Fruit fly (Drosophila melanogaster) whole organism, embryonic: ENCODE measurements around the gene Golgin84.

Experiments
- BtbVII ChIP-seq: fragments of 200-800 bp; sonication (Bioruptor generic); optimal IDR thresholded peaks from 3 replicates; lab custom pipeline; 2017; ENCODE audit warnings: missing biosample characterization, mild to moderate bottlenecking, missing genetic modification characterization
- CG12299 ChIP-seq: fragments of 200-800 bp; sonication (Bioruptor generic); optimal IDR thresholded peaks from 2 replicates; lab custom pipeline; 2018; ENCODE audit warnings: missing biosample characterization, mild to moderate bottlenecking, missing genetic modification characterization
- CG13123 ChIP-seq: fragments of 200-800 bp; sonication (Bioruptor generic); optimal IDR thresholded peaks from 2 replicates; lab custom pipeline; 2016; ENCODE audit warnings: missing biosample characterization, missing genetic modification characterization
- CG14014 ChIP-seq: fragments of 200-800 bp; sonication (Bioruptor generic); IDR thresholded peaks from 2 replicates; pipeline ENCODE4 v1.3.6; 2022; ENCODE audit warnings: missing biosample characterization, missing genetic modification characterization
- CG14860 ChIP-seq: fragments of 200-800 bp; sonication (Bioruptor generic); IDR thresholded peaks from 3 replicates; pipeline ENCODE4 v1.3.6; 2022; ENCODE audit warnings: missing biosample characterization, missing genetic modification characterization; ENCODE audit not compliant: partially characterized antibody
- CG16813 ChIP-seq: fragments of 200-800 bp; sonication (Bioruptor generic); IDR thresholded peaks from 3 replicates; pipeline ENCODE4 v1.3.6; 2022; ENCODE audit warnings: missing biosample characterization, missing genetic modification characterization; ENCODE audit not compliant: partially characterized antibody
- CG17385 ChIP-seq: fragments of 200-800 bp; sonication (Bioruptor generic); optimal IDR thresholded peaks from 3 replicates; lab custom pipeline; 2018; ENCODE audit warnings: missing biosample characterization, mild to moderate bottlenecking, missing genetic modification characterization
- CG18619 ChIP-seq: fragments of 200-800 bp; sonication (Bioruptor generic); optimal IDR thresholded peaks from 3 replicates; lab custom pipeline; 2017; ENCODE audit warnings: missing biosample characterization, mild to moderate bottlenecking, missing genetic modification characterization
- CG2116 ChIP-seq: fragments of 200-800 bp; sonication (Bioruptor generic); optimal IDR thresholded peaks from 3 replicates; lab custom pipeline; 2018; ENCODE audit warnings: missing biosample characterization, mild to moderate bottlenecking, missing genetic modification characterization
- CG31388 ChIP-seq: fragments of 200-800 bp; sonication (Bioruptor generic); optimal IDR thresholded peaks from 2 replicates; lab custom pipeline; 2016; ENCODE audit warnings: missing biosample characterization, missing genetic modification characterization
- CG32772 ChIP-seq: fragments of 200-800 bp; sonication (Bioruptor generic); IDR thresholded peaks from 2 replicates; pipeline ENCODE4 v1.3.6; 2022; ENCODE audit warnings: missing biosample characterization, missing genetic modification characterization
- CG33557 ChIP-seq: fragments of 200-800 bp; sonication (Bioruptor generic); optimal IDR thresholded peaks from 2 replicates; lab custom pipeline; 2019; ENCODE audit warnings: missing biosample characterization, mild to moderate bottlenecking, missing genetic modification characterization, moderate library complexity
- CG34224 ChIP-seq: fragments of 200-800 bp; sonication (Bioruptor generic); IDR thresholded peaks from 3 replicates; pipeline ENCODE4 v1.3.6; 2022; ENCODE audit warnings: missing biosample characterization, missing genetic modification characterization; ENCODE audit not compliant: partially characterized antibody
- CG34376 ChIP-seq: fragments of 200-800 bp; sonication (Bioruptor generic); optimal IDR thresholded peaks from 2 replicates; lab custom pipeline; 2018; ENCODE audit warnings: missing biosample characterization, mild to moderate bottlenecking, missing genetic modification characterization
- CG34422 ChIP-seq: fragments of 200-800 bp; sonication (Bioruptor generic); IDR thresholded peaks from 3 replicates; pipeline ENCODE4 v1.3.6; 2022; ENCODE audit warnings: missing biosample characterization, missing genetic modification characterization
- CG4360 ChIP-seq: fragments of 200-800 bp; sonication (Bioruptor generic); IDR thresholded peaks from 2 replicates; pipeline ENCODE4 v1.3.6; 2022; ENCODE audit warnings: missing biosample characterization, missing genetic modification characterization
- CG4617 ChIP-seq: fragments of 200-800 bp; sonication (Bioruptor generic); optimal IDR thresholded peaks from 3 replicates; lab custom pipeline; 2016; ENCODE audit warnings: missing biosample characterization, missing genetic modification characterization, borderline replicate concordance
- CG6175 ChIP-seq: fragments of 200-800 bp; sonication (Bioruptor generic); IDR thresholded peaks from 3 replicates; pipeline ENCODE4 v1.3.6; 2022; ENCODE audit warnings: missing biosample characterization, missing genetic modification characterization
- Dll ChIP-seq: fragments of 200-800 bp; sonication (Bioruptor generic); IDR thresholded peaks from 4 replicates; pipeline ENCODE4 v1.3.6; 2022; ENCODE audit warnings: missing biosample characterization, missing genetic modification characterization; ENCODE audit not compliant: partially characterized antibody
- Doc3 ChIP-seq: fragments of 200-800 bp; sonication (Bioruptor generic); IDR thresholded peaks from 3 replicates; pipeline ENCODE4 v1.3.6; 2022; ENCODE audit warnings: missing biosample characterization, missing genetic modification characterization; ENCODE audit not compliant: partially characterized antibody
- Drgx ChIP-seq: fragments of 200-800 bp; sonication (Bioruptor generic); IDR thresholded peaks from 2 replicates; pipeline ENCODE4 v1.3.6; 2022; ENCODE audit warnings: missing biosample characterization, missing genetic modification characterization
- MBD-R2 ChIP-seq: fragments of 200-800 bp; sonication (Bioruptor generic); IDR thresholded peaks from 2 replicates; pipeline ENCODE4 v1.3.6; 2022; ENCODE audit warnings: missing biosample characterization, missing genetic modification characterization
- Med ChIP-seq: fragments of 200-800 bp; sonication (Bioruptor generic); peaks from one replicate; lab custom pipeline; 2016; ENCODE audit warnings: missing biosample characterization, missing genetic modification characterization, mild to moderate bottlenecking, inconsistent platforms, moderate library complexity
- Pdp1 ChIP-seq, 2 experiments: fragments of 200-800 bp; sonication (Bioruptor generic); optimal IDR thresholded peaks; 3 replicates each; lab custom pipeline; 2016; ENCODE audit warnings: missing biosample characterization in 2 of 2, missing genetic modification characterization in 2 of 2, mild to moderate bottlenecking in 1 of 2, moderate library complexity in 1 of 2
- Scr ChIP-seq: fragments of 200-800 bp; sonication (Bioruptor generic); IDR thresholded peaks from 2 replicates; pipeline ENCODE4 v1.3.6; 2022; ENCODE audit warnings: missing biosample characterization, missing genetic modification characterization; ENCODE audit not compliant: partially characterized antibody
- Sox102F ChIP-seq: fragments of 200-800 bp; sonication (Bioruptor generic); optimal IDR thresholded peaks from 2 replicates; lab custom pipeline; 2018; ENCODE audit warnings: missing biosample characterization, mild to moderate bottlenecking, missing genetic modification characterization, moderate library complexity
- ac ChIP-seq: fragments of 200-800 bp; sonication (Bioruptor generic); optimal IDR thresholded peaks from 3 replicates; lab custom pipeline; 2017; ENCODE audit warnings: missing biosample characterization, mild to moderate bottlenecking, missing genetic modification characterization
- amos ChIP-seq: fragments of 200-800 bp; sonication (Bioruptor generic); IDR thresholded peaks from 2 replicates; pipeline ENCODE4 v1.3.6; 2022; ENCODE audit warnings: missing biosample characterization, missing genetic modification characterization; ENCODE audit not compliant: partially characterized antibody
- bbx ChIP-seq: fragments of 200-800 bp; sonication (Bioruptor generic); IDR thresholded peaks from 2 replicates; pipeline ENCODE4 v1.3.6; 2022; ENCODE audit warnings: missing biosample characterization, missing genetic modification characterization; ENCODE audit not compliant: partially characterized antibody
- chinmo ChIP-seq: fragments of 200-800 bp; sonication (Bioruptor generic); IDR thresholded peaks from 4 replicates; pipeline ENCODE4 v1.3.6; 2022; ENCODE audit warnings: missing biosample characterization, missing genetic modification characterization; ENCODE audit not compliant: partially characterized antibody
- chm ChIP-seq: fragments of 200-800 bp; sonication (Bioruptor generic); IDR thresholded peaks from 2 replicates; pipeline ENCODE4 v1.3.6; 2022; ENCODE audit warnings: missing biosample characterization, missing genetic modification characterization
- emc ChIP-seq: fragments of 200-800 bp; sonication (Bioruptor generic); optimal IDR thresholded peaks from 2 replicates; lab custom pipeline; 2016; ENCODE audit warnings: missing biosample characterization, missing genetic modification characterization
- en ChIP-seq: fragments of 200-800 bp; sonication (Bioruptor generic); optimal IDR thresholded peaks from 2 replicates; lab custom pipeline; 2016; ENCODE audit warnings: missing biosample characterization, missing genetic modification characterization
- exex ChIP-seq: fragments of 200-800 bp; sonication (Bioruptor generic); optimal IDR thresholded peaks from 4 replicates; lab custom pipeline; 2018; ENCODE audit warnings: missing biosample characterization, mild to moderate bottlenecking, missing genetic modification characterization, moderate library complexity
- fd96Cb ChIP-seq: fragments of 200-800 bp; sonication (Bioruptor generic); optimal IDR thresholded peaks from 2 replicates; lab custom pipeline; 2018; ENCODE audit warnings: missing biosample characterization, mild to moderate bottlenecking, missing genetic modification characterization, moderate library complexity
- grn ChIP-seq: fragments of 200-800 bp; sonication (Bioruptor generic); optimal IDR thresholded peaks from 3 replicates; lab custom pipeline; 2017; ENCODE audit warnings: missing biosample characterization, missing genetic modification characterization
- gro ChIP-seq: fragments of 200-800 bp; sonication (Bioruptor generic); optimal IDR thresholded peaks from 2 replicates; lab custom pipeline; 2016; ENCODE audit warnings: missing biosample characterization, missing genetic modification characterization
- kah ChIP-seq: fragments of 200-800 bp; sonication (Bioruptor generic); optimal IDR thresholded peaks from 2 replicates; lab custom pipeline; 2018; ENCODE audit warnings: missing biosample characterization, mild to moderate bottlenecking, missing genetic modification characterization
- lab ChIP-seq: fragments of 200-800 bp; sonication (Bioruptor generic); optimal IDR thresholded peaks from 3 replicates; lab custom pipeline; 2017; ENCODE audit warnings: missing biosample characterization, missing genetic modification characterization, mild to moderate bottlenecking, moderate library complexity, missing genetic modification reagents
- nom ChIP-seq: fragments of 200-800 bp; sonication (Bioruptor generic); optimal IDR thresholded peaks from 2 replicates; lab custom pipeline; 2017; ENCODE audit warnings: missing biosample characterization, missing genetic modification characterization, mild to moderate bottlenecking, moderate library complexity, missing genetic modification reagents
- sens ChIP-seq: fragments of 200-800 bp; sonication (Bioruptor generic); peaks from one replicate; lab custom pipeline; 2016; ENCODE audit warnings: missing biosample characterization, missing genetic modification characterization
- shn ChIP-seq: fragments of 200-800 bp; sonication (Bioruptor generic); optimal IDR thresholded peaks from 3 replicates; lab custom pipeline; 2016; ENCODE audit warnings: missing biosample characterization, missing genetic modification characterization
- tin ChIP-seq: fragments of 200-800 bp; sonication (Bioruptor generic); optimal IDR thresholded peaks from 3 replicates; lab custom pipeline; 2016; ENCODE audit warnings: missing biosample characterization, missing genetic modification characterization
- unc-4 ChIP-seq: fragments of 200-800 bp; sonication (Bioruptor generic); IDR thresholded peaks from 2 replicates; pipeline ENCODE4 v1.3.6; 2022; ENCODE audit warnings: missing biosample characterization, missing genetic modification characterization; ENCODE audit not compliant: partially characterized antibody
- zfh2 ChIP-seq: fragments of 200-800 bp; sonication (Bioruptor generic); optimal IDR thresholded peaks from 2 replicates; lab custom pipeline; 2016; ENCODE audit warnings: missing biosample characterization, missing genetic modification characterization

Golgin84 gene

dm6 chr3R:24320342-24320711, 37.4 kb downstream of the Golgin84 start (continued):
- TF ChIP-seq CG16813 (GFP tag; lab: Robert Waterston, UW) (peak; percentile 57), CG34422 (no peak)

- TF ChIP-seq sens (GFP tag; lab: Kevin White, UChicago) (peak; percentile 21), bbx (GFP tag; lab: Robert Waterston, UW) (peak; percentile 25; the same call in 1 of the 2 replicates), CG32772 (GFP tag; lab: Robert Waterston, UW) (peak; percentile 38; the same call in 1 of the 2 replicates), CG13123 (GFP tag; lab: Kevin White, UChicago) (no peak), exex (tag; lab: Kevin White, UChicago) (peak; percentile 71), ac (GFP tag; lab: Kevin White, UChicago) (no peak), shn (GFP tag; lab: Kevin White, UChicago) (peak; percentile 9), kah (GFP tag; lab: Kevin White, UChicago) (peak; percentile 12), BtbVII (GFP tag; lab: Kevin White, UChicago) (peak; percentile 67), CG12299 (tag; lab: Kevin White, UChicago) (no peak), lab (GFP tag; lab: Kevin White, UChicago) (no peak), CG34376 (peak; percentile 4), fd96Cb (tag; lab: Kevin White, UChicago) (peak; percentile 3), CG18619 (GFP tag; lab: Kevin White, UChicago) (no peak), nom (GFP tag; lab: Kevin White, UChicago) (peak; percentile 54), CG14014 (GFP tag; lab: Robert Waterston, UW) (no peak), chm (GFP tag; lab: Robert Waterston, UW) (0 out of 2 replicates have a peak, but pooled peaks have one; percentile 8), CG4360 (GFP tag; lab: Robert Waterston, UW) (peak; percentile 69), CG2116 (no peak), Scr (GFP tag; lab: Robert Waterston, UW) (no peak), CG34422 (0 out of 3 replicates have a peak, but pooled peaks have one; percentile 59), grn (no peak), amos (GFP tag; lab: Robert Waterston, UW) (no peak), CG31388 (GFP tag; lab: Kevin White, UChicago) (no peak), Med (GFP tag; lab: Kevin White, UChicago) (peak; percentile 35), en (GFP tag; lab: Kevin White, UChicago) (peak; percentile 12), Pdp1 (GFP tag; optimal IDR thresholded peaks at IDR 0.05; lab: Kevin White, UChicago) (peak in 1 of 2 experiments; percentile 99), gro (GFP tag; lab: Kevin White, UChicago) (peak; percentile 18)
Measured at dm6 chr3R:24319632-24320341, 38.0 kb downstream of the Golgin84 start.

- TF ChIP-seq CG34422, result 0 out of 3 replicates have a peak, but pooled peaks have one; percentile 5
- TF ChIP-seq chinmo (GFP tag; lab: Robert Waterston, UW), result peak; percentile 81; the same call in 1 of the 4 replicates
- TF ChIP-seq CG14860 (GFP tag; lab: Robert Waterston, UW), result 0 out of 3 replicates have a peak, but pooled peaks have one; percentile 30
- peak; percentile 52 for TF ChIP-seq CG4617 (GFP tag; lab: Kevin White, UChicago)
- TF ChIP-seq CG34224 (GFP tag; lab: Robert Waterston, UW), result peak; percentile 9; the same call in 2 of the 3 replicates
- no peak for TF ChIP-seq fd96Cb (tag; lab: Kevin White, UChicago)
- no peak for TF ChIP-seq tin (GFP tag; lab: Kevin White, UChicago)
- peak; percentile 55 for TF ChIP-seq MBD-R2 (GFP tag; lab: Robert Waterston, UW)
- peak; percentile 51 for TF ChIP-seq CG17385
- no peak for TF ChIP-seq CG6175 (GFP tag; lab: Robert Waterston, UW)
- TF ChIP-seq unc-4, result 0 out of 2 replicates have a peak, but pooled peaks have one; percentile 10
- TF ChIP-seq Sox102F (GFP tag; lab: Kevin White, UChicago), result no peak
- TF ChIP-seq zfh2 (GFP tag; lab: Kevin White, UChicago), result no peak
- 0 out of 3 replicates have a peak, but pooled peaks have one; percentile 43 for TF ChIP-seq Doc3 (GFP tag; lab: Robert Waterston, UW)
- TF ChIP-seq Dll, result peak; percentile 17; the same call in 2 of the 4 replicates
- no peak for TF ChIP-seq emc (GFP tag; lab: Kevin White, UChicago)
- TF ChIP-seq CG33557, result no peak
- peak; percentile 48 for TF ChIP-seq Drgx (GFP tag; lab: Robert Waterston, UW)
Measured at dm6 chr3R:24319083-24319381, 38.7 kb downstream of the Golgin84 start.
